Worm (Caenorhabditis elegans): ENCODE results near the gene F17C11.4.

DNA sequence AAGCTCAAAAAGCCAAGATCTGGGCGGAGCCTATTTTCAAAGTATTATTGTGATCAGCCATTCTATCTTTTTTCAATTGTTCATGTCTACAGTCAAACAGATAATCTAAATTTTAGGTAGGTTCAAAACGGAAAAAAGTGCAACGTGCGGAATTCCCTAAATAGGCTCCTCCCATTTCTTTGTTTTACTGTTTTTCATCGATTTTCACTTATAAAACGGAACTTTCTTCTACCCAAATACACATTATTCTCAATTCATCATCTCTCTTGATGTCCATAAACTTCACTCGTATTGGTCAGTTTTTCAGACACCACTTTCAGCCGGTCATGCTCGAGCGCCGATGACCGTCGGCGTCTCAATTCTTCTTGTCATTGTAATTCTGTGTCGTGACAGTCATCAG lies 47.1 kb downstream of the F17C11.4 start, which contains the start of gene F53B7.7:
- no peak for TF ChIP-seq lsy-2 (tag; optimal IDR thresholded peaks at IDR 0.05)
- no peak for TF ChIP-seq grh-1 (GFP tag; IDR thresholded peaks at IDR 0.05)
- TF ChIP-seq sox-4 (tag; optimal IDR thresholded peaks at IDR 0.05), result no peak
- TF ChIP-seq dpl-1 (GFP tag; optimal IDR thresholded peaks at IDR 0.05), result no peak
- TF ChIP-seq ama-1 (optimal IDR thresholded peaks at IDR 0.05), result no peak
- no peak for TF ChIP-seq isw-1 (GFP tag; IDR thresholded peaks at IDR 0.05)
- TF ChIP-seq snpc-4 (tag; optimal IDR thresholded peaks at IDR 0.05), result no peak
- no peak for TF ChIP-seq mdl-1 (tag; optimal IDR thresholded peaks at IDR 0.05)
